Fruit fly (Drosophila melanogaster): Measurements from ENCODE around the gene CG13293.

Gene CG13293

dm6 chr3L:6071454-6072189, 11.1 kb upstream of the CG13293 start, which contains the start of gene CG6602:
TSS of gene CG6602 (plus strand) at chr3L:6072139.
- TF ChIP-seq CG7101 (tag; optimal IDR thresholded peaks at IDR 0.05) = peak; percentile 34
- peak; percentile 33 for TF ChIP-seq Hr96 (GFP tag; optimal IDR thresholded peaks at IDR 0.05)
- TF ChIP-seq Mnt (GFP tag; optimal IDR thresholded peaks at IDR 0.05) = peak; percentile 20
- no peak for TF ChIP-seq toe (GFP tag; optimal IDR thresholded peaks at IDR 0.05)
- TF ChIP-seq Crg-1 (GFP tag; optimal IDR thresholded peaks at IDR 0.05) = no peak
- TF ChIP-seq CG1620 (GFP tag; optimal IDR thresholded peaks at IDR 0.05) = peak; percentile 37
- peak; percentile 26 for TF ChIP-seq CG14711 (tag; optimal IDR thresholded peaks at IDR 0.05)
- TF ChIP-seq bab1 (GFP tag; optimal IDR thresholded peaks at IDR 0.05) = peak; percentile 43
- no peak for TF ChIP-seq CG33017 (tag; optimal IDR thresholded peaks at IDR 0.05)
- peak; percentile 67 for TF ChIP-seq CG7045 (GFP tag; optimal IDR thresholded peaks at IDR 0.05)
- peak; percentile 17 for TF ChIP-seq kay (GFP tag; ENCODE audit: borderline replicate concordance)
- TF ChIP-seq Clk (GFP tag; optimal IDR thresholded peaks at IDR 0.05) = no peak
- TF ChIP-seq pad (GFP tag; optimal IDR thresholded peaks at IDR 0.05) = peak; percentile 30
- no peak for TF ChIP-seq CG12768 (GFP tag; optimal IDR thresholded peaks at IDR 0.05)
- TF ChIP-seq tj (GFP tag; optimal IDR thresholded peaks at IDR 0.05) = no peak
- no peak for TF ChIP-seq cic (GFP tag; optimal IDR thresholded peaks at IDR 0.05)
- TF ChIP-seq CG5204 (GFP tag; optimal IDR thresholded peaks at IDR 0.05) = no peak
- TF ChIP-seq cnc (optimal IDR thresholded peaks at IDR 0.05) = no peak
- TF ChIP-seq ovo (GFP tag; optimal IDR thresholded peaks at IDR 0.05) = no peak
- TF ChIP-seq CG11617 (GFP tag; optimal IDR thresholded peaks at IDR 0.05) = peak; percentile 2

- peak; percentile 24 for TF ChIP-seq CG12768 (GFP tag; optimal IDR thresholded peaks at IDR 0.05)
- peak; percentile 52 for TF ChIP-seq Crg-1 (GFP tag; optimal IDR thresholded peaks at IDR 0.05)
- peak; percentile 1 for TF ChIP-seq cic (GFP tag; optimal IDR thresholded peaks at IDR 0.05)
- no peak for TF ChIP-seq kay (GFP tag; ENCODE audit: borderline replicate concordance)
- peak; percentile 46 for TF ChIP-seq CG7045 (GFP tag; optimal IDR thresholded peaks at IDR 0.05)
- peak; percentile 10 for TF ChIP-seq CG33017 (tag; optimal IDR thresholded peaks at IDR 0.05)
- peak; percentile 73 for TF ChIP-seq toe (GFP tag; optimal IDR thresholded peaks at IDR 0.05)
- peak; percentile 71 for TF ChIP-seq Hr96 (GFP tag; optimal IDR thresholded peaks at IDR 0.05)
- no peak for TF ChIP-seq ovo (GFP tag; optimal IDR thresholded peaks at IDR 0.05)
- TF ChIP-seq pad (GFP tag; optimal IDR thresholded peaks at IDR 0.05) = peak; percentile 25
- TF ChIP-seq Clk (GFP tag; optimal IDR thresholded peaks at IDR 0.05) = peak; percentile 40
- no peak for TF ChIP-seq tj (GFP tag; optimal IDR thresholded peaks at IDR 0.05)
- peak; percentile 46 for TF ChIP-seq Mnt (GFP tag; optimal IDR thresholded peaks at IDR 0.05)
- peak; percentile 23 for TF ChIP-seq CG14711 (tag; optimal IDR thresholded peaks at IDR 0.05)
- TF ChIP-seq cnc (optimal IDR thresholded peaks at IDR 0.05) = no peak
- peak; percentile 63 for TF ChIP-seq CG1620 (GFP tag; optimal IDR thresholded peaks at IDR 0.05)
- TF ChIP-seq CG11617 (GFP tag; optimal IDR thresholded peaks at IDR 0.05) = peak; percentile 32
- TF ChIP-seq bab1 (GFP tag; optimal IDR thresholded peaks at IDR 0.05) = peak; percentile 54
- TF ChIP-seq CG7101 (tag; optimal IDR thresholded peaks at IDR 0.05) = peak; percentile 56
- TF ChIP-seq CG5204 (GFP tag; optimal IDR thresholded peaks at IDR 0.05) = peak; percentile 49
Observed at dm6 chr3L:6074975-6075692, 7.5 kb upstream of the CG13293 start, which contains the start of the genes CG13295 and CG6610. TSS of gene CG13295 (minus strand) at chr3L:6075245. TSS of gene CG6610 (plus strand) at chr3L:6075536.

- no peak for TF ChIP-seq Mnt (GFP tag; optimal IDR thresholded peaks at IDR 0.05)
- TF ChIP-seq Clk (GFP tag; optimal IDR thresholded peaks at IDR 0.05) = no peak
- TF ChIP-seq cic (GFP tag; optimal IDR thresholded peaks at IDR 0.05) = no peak
- TF ChIP-seq toe (GFP tag; optimal IDR thresholded peaks at IDR 0.05) = no peak
- no peak for TF ChIP-seq pad (GFP tag; optimal IDR thresholded peaks at IDR 0.05)
- no peak for TF ChIP-seq bab1 (GFP tag; optimal IDR thresholded peaks at IDR 0.05)
Observed at dm6 chr3L:6076429-6076828, 6.3 kb upstream of the CG13293 start, which contains the start of gene ssp6. TSS of gene ssp6 (plus strand) at chr3L:6076722.

- no peak for TF ChIP-seq CG12768 (GFP tag; optimal IDR thresholded peaks at IDR 0.05)
- no peak for TF ChIP-seq CG1620 (GFP tag; optimal IDR thresholded peaks at IDR 0.05)
- TF ChIP-seq CG7045 (GFP tag; optimal IDR thresholded peaks at IDR 0.05) = no peak
- peak; percentile 19 for TF ChIP-seq CG5204 (GFP tag; optimal IDR thresholded peaks at IDR 0.05)
- TF ChIP-seq CG11617 (GFP tag; optimal IDR thresholded peaks at IDR 0.05) = no peak
- no peak for TF ChIP-seq Crg-1 (GFP tag; optimal IDR thresholded peaks at IDR 0.05)
- no peak for TF ChIP-seq Mnt (GFP tag; optimal IDR thresholded peaks at IDR 0.05)
- no peak for TF ChIP-seq CG7101 (tag; optimal IDR thresholded peaks at IDR 0.05)
Observed at dm6 chr3L:6084446-6084845, 1.8 kb downstream of the CG13293 start.

dm6 chr3L:6085157-6085556, 2.5 kb downstream of the CG13293 start:
- TF ChIP-seq CG12768 (GFP tag; optimal IDR thresholded peaks at IDR 0.05) (no peak), CG11617 (GFP tag; optimal IDR thresholded peaks at IDR 0.05) (no peak), CG33017 (tag; optimal IDR thresholded peaks at IDR 0.05) (no peak), toe (GFP tag; optimal IDR thresholded peaks at IDR 0.05) (no peak), CG7045 (GFP tag; optimal IDR thresholded peaks at IDR 0.05) (no peak), bab1 (GFP tag; optimal IDR thresholded peaks at IDR 0.05) (no peak), CG1620 (GFP tag; optimal IDR thresholded peaks at IDR 0.05) (no peak), CG5204 (GFP tag; optimal IDR thresholded peaks at IDR 0.05) (no peak), Mnt (GFP tag; optimal IDR thresholded peaks at IDR 0.05) (no peak)

dm6 chr3L:6085988-6086387, 3.3 kb downstream of the CG13293 start:
- no peak for TF ChIP-seq tj (GFP tag; optimal IDR thresholded peaks at IDR 0.05)
